Fruit fly (Drosophila melanogaster): ENCODE measurements around the gene VhaPPA1-1.

VhaPPA1-1 gene

DNA sequence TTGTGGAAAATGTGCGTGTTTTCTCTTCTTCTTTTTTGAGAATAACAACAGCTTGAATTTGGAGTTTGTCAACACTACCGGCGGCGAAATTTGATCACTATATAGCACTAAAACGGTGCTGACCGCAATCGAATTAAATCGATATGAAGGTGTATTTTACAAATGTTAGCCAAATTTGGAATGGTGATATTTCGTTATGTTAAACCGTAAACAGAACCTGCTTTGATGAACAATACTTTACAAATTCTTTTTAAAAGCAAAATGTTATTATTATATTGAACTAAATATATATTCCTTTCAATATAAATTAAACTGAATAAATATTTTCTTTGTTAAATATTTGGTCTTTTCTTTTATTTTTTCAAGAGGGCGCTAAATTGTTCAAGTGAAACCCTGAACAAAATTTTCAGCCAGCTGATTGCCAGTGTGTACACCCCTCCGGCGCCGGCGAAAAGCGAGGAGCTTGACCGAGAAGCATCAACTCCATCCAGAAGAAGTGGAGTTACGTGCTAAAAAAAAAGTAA lies 17.8 kb downstream of the VhaPPA1-1 start, which contains the start of the genes Rrp6, CG33331 and CG33332 (continued):
- TF ChIP-seq CG2116 (GFP tag; optimal IDR thresholded peaks at IDR 0.05) (peak; percentile 92), trh (GFP tag; optimal IDR thresholded peaks at IDR 0.05) (peak; percentile 23), repo (GFP tag; optimal IDR thresholded peaks at IDR 0.05) (peak; percentile 22), ara (GFP tag; IDR thresholded peaks at IDR 0.05) (peak; percentile 31; the same call in 1 of the 2 replicates), CG11247 (GFP tag; IDR thresholded peaks at IDR 0.05) (peak; percentile 65), pzg (GFP tag; optimal IDR thresholded peaks at IDR 0.05) (peak; percentile 70), shn (GFP tag; optimal IDR thresholded peaks at IDR 0.05) (peak; percentile 59), maf-S (GFP tag; optimal IDR thresholded peaks at IDR 0.05) (peak; percentile 61), run (tag; optimal IDR thresholded peaks at IDR 0.05) (peak; percentile 42), eyg (GFP tag; optimal IDR thresholded peaks at IDR 0.05) (no peak), Dip2 (GFP tag; IDR thresholded peaks at IDR 0.05) (no peak), Scr (GFP tag; IDR thresholded peaks at IDR 0.05; ENCODE audit: partially characterized antibody) (peak; percentile 46), CG6683 (GFP tag; optimal IDR thresholded peaks at IDR 0.05) (peak; percentile 46), CG7372 (GFP tag; IDR thresholded peaks at IDR 0.05) (peak; percentile 48; the same call in 1 of the 2 replicates), CG6689 (GFP tag; IDR thresholded peaks at IDR 0.05) (peak; percentile 77), CG8089 (GFP tag; optimal IDR thresholded peaks at IDR 0.05) (no peak), Usf (GFP tag; optimal IDR thresholded peaks at IDR 0.05) (peak; percentile 12), vnd (GFP tag; IDR thresholded peaks at IDR 0.05; ENCODE audit: partially characterized antibody) (0 out of 3 replicates have a peak, but pooled peaks have one; percentile 18), CG16813 (GFP tag; IDR thresholded peaks at IDR 0.05; ENCODE audit: partially characterized antibody) (peak; percentile 62), ATbp (GFP tag; optimal IDR thresholded peaks at IDR 0.05) (no peak), CG30431 (GFP tag; optimal IDR thresholded peaks at IDR 0.05) (no peak), PHDP (tag; optimal IDR thresholded peaks at IDR 0.05) (peak; percentile 71), Poxn (GFP tag; IDR thresholded peaks at IDR 0.05) (no peak), MBD-R2 (GFP tag; IDR thresholded peaks at IDR 0.05) (peak; percentile 64), nom (GFP tag; optimal IDR thresholded peaks at IDR 0.05) (peak; percentile 65), chm (GFP tag; IDR thresholded peaks at IDR 0.05) (peak; percentile 32; the same call in 1 of the 2 replicates), CG13424 (tag; optimal IDR thresholded peaks at IDR 0.05) (peak; percentile 75), Hand (GFP tag; optimal IDR thresholded peaks at IDR 0.05) (peak; percentile 37), CG4707 (GFP tag; optimal IDR thresholded peaks at IDR 0.05) (no peak), Doc2 (GFP tag; IDR thresholded peaks at IDR 0.05) (no peak), lov (optimal IDR thresholded peaks at IDR 0.05) (no peak), lov (GFP tag; IDR thresholded peaks at IDR 0.05) (no peak), CG6654 (GFP tag; optimal IDR thresholded peaks at IDR 0.05) (no peak), schlank (tag; optimal IDR thresholded peaks at IDR 0.05) (peak; percentile 47), peb (GFP tag; IDR thresholded peaks at IDR 0.05) (no peak), z (GFP tag; IDR thresholded peaks at IDR 0.05) (no peak), Sry-δ (GFP tag; optimal IDR thresholded peaks at IDR 0.05) (peak; percentile 50), Xrp1 (GFP tag; IDR thresholded peaks at IDR 0.05) (peak; percentile 63), CG8924 (tag; optimal IDR thresholded peaks at IDR 0.05) (no peak), TFAM (GFP tag; optimal IDR thresholded peaks at IDR 0.05) (no peak), slou (GFP tag; optimal IDR thresholded peaks at IDR 0.05) (peak; percentile 60), GATAe (GFP tag; conservative IDR thresholded peaks at IDR 0.05) (no peak), ranshi (GFP tag; IDR thresholded peaks at IDR 0.05) (peak; percentile 43; the same call in 1 of the 2 replicates), CG1603 (tag; optimal IDR thresholded peaks at IDR 0.05) (peak; percentile 69), nerfin-1 (tag; optimal IDR thresholded peaks at IDR 0.05) (peak; percentile 61), Spps (tag; optimal IDR thresholded peaks at IDR 0.05) (no peak), Lim3 (GFP tag; IDR thresholded peaks at IDR 0.05) (no peak), HmgZ (tag; optimal IDR thresholded peaks at IDR 0.05) (peak; percentile 45), Meics (GFP tag; optimal IDR thresholded peaks at IDR 0.05) (peak; percentile 74), fu2 (GFP tag; optimal IDR thresholded peaks at IDR 0.05) (peak; percentile 66), CG17361 (GFP tag; IDR thresholded peaks at IDR 0.05) (peak; percentile 87)

Data from whole organism, embryonic.